Worm (Caenorhabditis elegans) whole organism, L2 larva: Measurements from ENCODE around the gene Y54G2A.72.

ENCODE experiments used
- blmp-1 ChIP-seq: sonication (generic microtip); optimal IDR thresholded peaks from 2 replicates; lab custom pipeline; 2017; ENCODE audit warnings: missing genetic modification characterization, mild to moderate bottlenecking, missing compliant biosample characterization, antibody characterized with exemption, moderate library complexity; ENCODE audit not compliant: insufficient read depth
- lsy-2 ChIP-seq, 2 experiments: fragments of 150-350 bp in 1 of 2; sonication (generic microtip) in 1 of 2; optimal IDR thresholded peaks; 2 replicates each; lab custom pipeline; 2014 to 2017; ENCODE audit warnings: missing biosample characterization in 2 of 2, missing genetic modification characterization in 2 of 2
- nhr-11 ChIP-seq: fragments of 150-350 bp; optimal IDR thresholded peaks from 2 replicates; lab custom pipeline; 2014; ENCODE audit warnings: missing biosample characterization, missing genetic modification characterization
- snpc-4 ChIP-seq: fragments of 150-350 bp; optimal IDR thresholded peaks from 2 replicates; lab custom pipeline; 2014; ENCODE audit warnings: missing biosample characterization, missing genetic modification characterization
- unc-39 ChIP-seq: fragments of 150-350 bp; optimal IDR thresholded peaks from 2 replicates; lab custom pipeline; 2014; ENCODE audit warnings: missing biosample characterization, missing genetic modification characterization
- unc-62 ChIP-seq: fragments of 150-350 bp; optimal IDR thresholded peaks from 2 replicates; lab custom pipeline; 2014; ENCODE audit warnings: missing biosample characterization, missing genetic modification reagents, missing genetic modification characterization
- zag-1 ChIP-seq: fragments of 150-350 bp; optimal IDR thresholded peaks from 2 replicates; lab custom pipeline; 2014; ENCODE audit warnings: missing biosample characterization, missing genetic modification characterization
- ztf-1 ChIP-seq: fragments of 200-800 bp; sonication (Bioruptor generic); conservative IDR thresholded peaks from 2 replicates; pipeline ENCODE4 v1.3.6; 2022; ENCODE audit warnings: missing genetic modification characterization, missing compliant biosample characterization

DNA sequence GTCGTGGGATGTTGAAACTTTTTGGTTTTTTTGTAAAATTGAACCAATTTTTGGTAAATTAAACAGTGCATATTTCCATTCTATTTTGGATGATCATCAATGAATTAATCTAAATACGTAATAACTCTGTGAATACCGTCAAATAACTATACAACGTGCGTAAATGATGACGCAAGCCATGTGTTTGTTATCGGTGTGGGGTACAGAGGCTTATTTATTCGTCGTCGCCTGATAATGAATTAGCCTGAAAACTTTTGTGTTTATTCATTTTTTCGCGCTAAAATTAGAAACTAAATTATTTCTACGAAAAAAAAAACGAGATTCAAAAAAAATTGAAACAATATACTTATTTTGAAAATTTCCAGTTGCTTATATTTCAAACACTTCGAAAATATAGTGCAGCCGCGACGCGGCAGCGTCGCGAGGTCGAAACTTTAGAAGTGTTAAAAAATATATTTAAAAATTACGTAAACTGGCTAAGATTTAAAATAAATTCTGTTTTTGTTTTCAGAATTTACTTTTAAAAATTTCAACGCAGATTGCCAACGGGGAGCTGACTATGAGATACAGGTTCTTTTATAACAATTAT is 29.0 kb upstream of the Y54G2A.72 start:
- TF ChIP-seq unc-62, result no peak
- TF ChIP-seq ztf-1 (GFP tag; lab: Robert Waterston, UW), result no peak
- TF ChIP-seq unc-39, result no peak
- no peak for TF ChIP-seq zag-1 (tag; lab: Kevin White, UChicago)
- TF ChIP-seq nhr-11, result no peak
- TF ChIP-seq lsy-2 (tag; optimal IDR thresholded peaks at IDR 0.05; lab: Kevin White, UChicago), result no peak
- no peak for TF ChIP-seq blmp-1 (tag; lab: Kevin White, UChicago)
- TF ChIP-seq snpc-4 (tag; lab: Kevin White, UChicago), result no peak
